Fruit fly (Drosophila melanogaster) whole organism, embryonic: ENCODE results near the gene Sec63.

Source experiments
- Atf6 ChIP-seq: fragments of 200-800 bp; sonication (Bioruptor generic); IDR thresholded peaks from 2 replicates; pipeline ENCODE4 v1.3.6; 2022; ENCODE audit warnings: missing biosample characterization, missing genetic modification characterization
- CG10209 ChIP-seq: fragments of 200-800 bp; sonication (Bioruptor generic); optimal IDR thresholded peaks from 3 replicates; lab custom pipeline; 2017; ENCODE audit warnings: missing biosample characterization, mild to moderate bottlenecking, missing genetic modification characterization, missing genetic modification reagents
- CG1024 ChIP-seq: fragments of 200-800 bp; sonication (Bioruptor generic); IDR thresholded peaks from 2 replicates; pipeline ENCODE4 v1.3.6; 2022; ENCODE audit warnings: missing biosample characterization, missing genetic modification characterization
- CG10274 ChIP-seq: fragments of 200-800 bp; sonication (Bioruptor generic); optimal IDR thresholded peaks from 3 replicates; lab custom pipeline; 2017; ENCODE audit warnings: missing biosample characterization, mild to moderate bottlenecking, missing genetic modification characterization
- CG11504 ChIP-seq: fragments of 200-800 bp; sonication (Bioruptor generic); optimal IDR thresholded peaks from 3 replicates; lab custom pipeline; 2019; ENCODE audit warnings: missing biosample characterization, mild to moderate bottlenecking, missing genetic modification characterization, moderate library complexity
- CG12104 ChIP-seq: fragments of 200-800 bp; sonication (Bioruptor generic); optimal IDR thresholded peaks from 3 replicates; lab custom pipeline; 2016; ENCODE audit warnings: missing biosample characterization, missing genetic modification characterization
- CG12236 ChIP-seq: fragments of 200-800 bp; sonication (Bioruptor generic); optimal IDR thresholded peaks from 2 replicates; lab custom pipeline; 2016; ENCODE audit warnings: missing biosample characterization, missing genetic modification characterization
- CG12744 ChIP-seq: fragments of 200-800 bp; sonication (Bioruptor generic); optimal IDR thresholded peaks from 2 replicates; lab custom pipeline; 2016; ENCODE audit warnings: missing biosample characterization, missing genetic modification characterization
- CG12942 ChIP-seq: fragments of 200-800 bp; sonication (Bioruptor generic); optimal IDR thresholded peaks from 3 replicates; lab custom pipeline; 2016; ENCODE audit warnings: missing biosample characterization, missing genetic modification characterization
- CG15514 ChIP-seq: fragments of 200-800 bp; sonication (Bioruptor generic); optimal IDR thresholded peaks from 3 replicates; lab custom pipeline; 2017; ENCODE audit warnings: missing biosample characterization, missing genetic modification characterization, mild to moderate bottlenecking, moderate library complexity, missing genetic modification reagents
- CG17568 ChIP-seq: fragments of 200-800 bp; sonication (Bioruptor generic); optimal IDR thresholded peaks from 2 replicates; lab custom pipeline; 2018; ENCODE audit warnings: missing biosample characterization, mild to moderate bottlenecking, missing genetic modification characterization, moderate library complexity
- CG18476 ChIP-seq: fragments of 200-800 bp; sonication (Bioruptor generic); optimal IDR thresholded peaks from 2 replicates; lab custom pipeline; 2016; ENCODE audit warnings: missing biosample characterization, mild to moderate bottlenecking, missing genetic modification characterization
- CG2129 ChIP-seq: fragments of 200-800 bp; sonication (Bioruptor generic); IDR thresholded peaks from 2 replicates; pipeline ENCODE4 v1.3.6; 2022; ENCODE audit warnings: missing biosample characterization, missing genetic modification characterization; ENCODE audit not compliant: partially characterized antibody
- CG3065 ChIP-seq: fragments of 200-800 bp; sonication (Bioruptor generic); optimal IDR thresholded peaks from 2 replicates; lab custom pipeline; 2016; ENCODE audit warnings: missing biosample characterization, missing genetic modification characterization
- CG5953 ChIP-seq: fragments of 200-800 bp; sonication (Bioruptor generic); IDR thresholded peaks from 2 replicates; pipeline ENCODE4 v1.3.6; 2022; ENCODE audit warnings: missing biosample characterization, missing genetic modification characterization
- CG6175 ChIP-seq: fragments of 200-800 bp; sonication (Bioruptor generic); IDR thresholded peaks from 3 replicates; pipeline ENCODE4 v1.3.6; 2022; ENCODE audit warnings: missing biosample characterization, missing genetic modification characterization
- CG6272 ChIP-seq: fragments of 200-800 bp; sonication (Bioruptor generic); IDR thresholded peaks from 2 replicates; pipeline ENCODE4 v1.3.6; 2022; ENCODE audit warnings: missing biosample characterization, missing genetic modification characterization
- CG9437 ChIP-seq: fragments of 200-800 bp; sonication (Bioruptor generic); optimal IDR thresholded peaks from 2 replicates; lab custom pipeline; 2018; ENCODE audit warnings: missing biosample characterization, mild to moderate bottlenecking, missing genetic modification characterization
- CG9797 ChIP-seq: fragments of 200-800 bp; sonication (Bioruptor generic); optimal IDR thresholded peaks from 3 replicates; lab custom pipeline; 2018; ENCODE audit warnings: missing biosample characterization, mild to moderate bottlenecking, missing genetic modification characterization
- D ChIP-seq, 2 experiments: fragments of 200-800 bp in 1 of 2; fragments of >200 bp in 1 of 2; sonication (Bioruptor generic) in 1 of 2; optimal IDR thresholded peaks; 2 replicates in 1 of 2; 3 replicates in 1 of 2; lab custom pipeline; 2017; ENCODE audit warnings: mild to moderate bottlenecking in 1 of 2, missing biosample characterization in 1 of 2, missing genetic modification characterization in 1 of 2, missing genetic modification reagents in 1 of 2
- Dbx ChIP-seq: fragments of 200-800 bp; sonication (Bioruptor generic); IDR thresholded peaks from 3 replicates; pipeline ENCODE4 v1.3.6; 2022; ENCODE audit warnings: missing biosample characterization, missing genetic modification characterization
- Dll ChIP-seq: fragments of 200-800 bp; sonication (Bioruptor generic); IDR thresholded peaks from 4 replicates; pipeline ENCODE4 v1.3.6; 2022; ENCODE audit warnings: missing biosample characterization, missing genetic modification characterization; ENCODE audit not compliant: partially characterized antibody
- Fer1 ChIP-seq: fragments of 200-800 bp; sonication (Bioruptor generic); optimal IDR thresholded peaks from 2 replicates; lab custom pipeline; 2017; ENCODE audit warnings: missing biosample characterization, mild to moderate bottlenecking, missing genetic modification characterization
- Gug ChIP-seq: fragments of 200-800 bp; sonication (Bioruptor generic); IDR thresholded peaks from 4 replicates; pipeline ENCODE4 v1.3.6; 2022; ENCODE audit warnings: missing biosample characterization, missing genetic modification characterization
- HLH54F ChIP-seq: fragments of 200-800 bp; sonication (Bioruptor generic); optimal IDR thresholded peaks from 3 replicates; lab custom pipeline; 2016; ENCODE audit warnings: missing biosample characterization, missing genetic modification characterization
- Nf-YB ChIP-seq: fragments of 200-800 bp; sonication (Bioruptor generic); optimal IDR thresholded peaks from 3 replicates; lab custom pipeline; 2019; ENCODE audit warnings: missing biosample characterization, mild to moderate bottlenecking, missing genetic modification characterization, moderate library complexity
- Nf-YC ChIP-seq: fragments of 200-800 bp; optimal IDR thresholded peaks from 3 replicates; lab custom pipeline; 2019; ENCODE audit warnings: missing biosample characterization, mild to moderate bottlenecking, missing genetic modification characterization, moderate library complexity
- Pdp1 ChIP-seq, 2 experiments: fragments of 200-800 bp; sonication (Bioruptor generic); optimal IDR thresholded peaks; 3 replicates each; lab custom pipeline; 2016; ENCODE audit warnings: missing biosample characterization in 2 of 2, missing genetic modification characterization in 2 of 2, mild to moderate bottlenecking in 1 of 2, moderate library complexity in 1 of 2
- Six4 ChIP-seq: fragments of 200-800 bp; sonication (Bioruptor generic); optimal IDR thresholded peaks from 2 replicates; lab custom pipeline; 2016; ENCODE audit warnings: missing biosample characterization, missing genetic modification characterization
- TFAM ChIP-seq: fragments of 200-800 bp; sonication (Bioruptor generic); optimal IDR thresholded peaks from 2 replicates; lab custom pipeline; 2017; ENCODE audit warnings: missing biosample characterization, missing genetic modification characterization, inconsistent platforms
- Tbp ChIP-seq: fragments of >200 bp; optimal IDR thresholded peaks from 2 replicates; lab custom pipeline; 2018; ENCODE audit warnings: missing biosample characterization, missing genetic modification characterization
- caup ChIP-seq: fragments of 200-800 bp; sonication (Bioruptor generic); optimal IDR thresholded peaks from 3 replicates; lab custom pipeline; 2017; ENCODE audit warnings: missing biosample characterization, mild to moderate bottlenecking, missing genetic modification characterization, moderate library complexity; ENCODE audit not compliant: severe bottlenecking
- emc ChIP-seq: fragments of 200-800 bp; sonication (Bioruptor generic); optimal IDR thresholded peaks from 2 replicates; lab custom pipeline; 2016; ENCODE audit warnings: missing biosample characterization, missing genetic modification characterization
- esg ChIP-seq: fragments of 200-800 bp; sonication (Bioruptor generic); conservative IDR thresholded peaks from 2 replicates; pipeline ENCODE4 v1.3.6; 2022; ENCODE audit warnings: missing biosample characterization, missing genetic modification characterization
- eve ChIP-seq, 2 experiments: fragments of >200 bp; optimal IDR thresholded peaks; 2 replicates each; lab custom pipeline; 2017; ENCODE audit warnings: missing biosample characterization in 2 of 2, missing genetic modification characterization in 2 of 2
- gcm ChIP-seq: fragments of 200-800 bp; sonication (Bioruptor generic); optimal IDR thresholded peaks from 2 replicates; lab custom pipeline; 2019; ENCODE audit warnings: missing biosample characterization, mild to moderate bottlenecking, missing genetic modification characterization, moderate library complexity
- gsb-n ChIP-seq: fragments of 200-800 bp; sonication (Bioruptor generic); optimal IDR thresholded peaks from 3 replicates; lab custom pipeline; 2018; ENCODE audit warnings: missing biosample characterization, mild to moderate bottlenecking, missing genetic modification characterization
- hth ChIP-seq: fragments of >200 bp; optimal IDR thresholded peaks from 2 replicates; lab custom pipeline; 2017; ENCODE audit warnings: inconsistent platforms
- ind ChIP-seq: fragments of 200-800 bp; sonication (Bioruptor generic); optimal IDR thresholded peaks from 3 replicates; lab custom pipeline; 2016; ENCODE audit warnings: missing biosample characterization, missing genetic modification characterization
- jigr1 ChIP-seq: fragments of 200-800 bp; sonication (Bioruptor generic); IDR thresholded peaks from 3 replicates; pipeline ENCODE4 v1.3.6; 2022; ENCODE audit warnings: missing biosample characterization, missing genetic modification characterization
- jumu ChIP-seq: fragments of 200-800 bp; sonication (Bioruptor generic); optimal IDR thresholded peaks from 3 replicates; lab custom pipeline; 2016; ENCODE audit warnings: missing biosample characterization, missing genetic modification characterization
- lov ChIP-seq, 2 experiments: fragments of 200-800 bp in 1 of 2; fragments of >200 bp in 1 of 2; sonication (Bioruptor generic) in 1 of 2; IDR thresholded peaks in 1 of 2; optimal IDR thresholded peaks in 1 of 2; 2 replicates in 1 of 2; 3 replicates in 1 of 2; pipeline versions ENCODE4 v1.3.6 to Lab custom; 2017 to 2022; ENCODE audit warnings: missing biosample characterization in 1 of 2, missing genetic modification characterization in 1 of 2
- p53 ChIP-seq: fragments of 200-800 bp; sonication (Bioruptor generic); optimal IDR thresholded peaks from 2 replicates; lab custom pipeline; 2016; ENCODE audit warnings: missing biosample characterization, missing genetic modification characterization
- rib ChIP-seq: fragments of 200-800 bp; sonication (Bioruptor generic); IDR thresholded peaks from 2 replicates; pipeline ENCODE4 v1.3.6; 2022; ENCODE audit warnings: missing biosample characterization, missing genetic modification characterization
- row ChIP-seq: fragments of 200-800 bp; sonication (Bioruptor generic); IDR thresholded peaks from 3 replicates; pipeline ENCODE4 v1.3.6; 2022; ENCODE audit warnings: missing biosample characterization, missing genetic modification characterization
- sisA ChIP-seq: fragments of 200-800 bp; sonication (Bioruptor generic); IDR thresholded peaks from 2 replicates; pipeline ENCODE4 v1.3.6; 2022; ENCODE audit warnings: missing biosample characterization, missing genetic modification characterization
- slbo ChIP-seq: fragments of 200-800 bp; sonication (Bioruptor generic); IDR thresholded peaks from 2 replicates; pipeline ENCODE4 v1.3.6; 2022; ENCODE audit warnings: missing biosample characterization, missing genetic modification characterization
- sqz ChIP-seq: fragments of 200-800 bp; sonication (Bioruptor generic); optimal IDR thresholded peaks from 3 replicates; lab custom pipeline; 2018; ENCODE audit warnings: missing biosample characterization, mild to moderate bottlenecking, missing genetic modification characterization
- tio ChIP-seq: fragments of 200-800 bp; sonication (Bioruptor generic); optimal IDR thresholded peaks from 2 replicates; lab custom pipeline; 2017; ENCODE audit warnings: missing biosample characterization, missing genetic modification characterization, inconsistent platforms
- z ChIP-seq: fragments of 200-800 bp; sonication (Bioruptor generic); IDR thresholded peaks from 3 replicates; pipeline ENCODE4 v1.3.6; 2022; ENCODE audit warnings: missing biosample characterization, missing genetic modification characterization

The Sec63 gene

DNA sequence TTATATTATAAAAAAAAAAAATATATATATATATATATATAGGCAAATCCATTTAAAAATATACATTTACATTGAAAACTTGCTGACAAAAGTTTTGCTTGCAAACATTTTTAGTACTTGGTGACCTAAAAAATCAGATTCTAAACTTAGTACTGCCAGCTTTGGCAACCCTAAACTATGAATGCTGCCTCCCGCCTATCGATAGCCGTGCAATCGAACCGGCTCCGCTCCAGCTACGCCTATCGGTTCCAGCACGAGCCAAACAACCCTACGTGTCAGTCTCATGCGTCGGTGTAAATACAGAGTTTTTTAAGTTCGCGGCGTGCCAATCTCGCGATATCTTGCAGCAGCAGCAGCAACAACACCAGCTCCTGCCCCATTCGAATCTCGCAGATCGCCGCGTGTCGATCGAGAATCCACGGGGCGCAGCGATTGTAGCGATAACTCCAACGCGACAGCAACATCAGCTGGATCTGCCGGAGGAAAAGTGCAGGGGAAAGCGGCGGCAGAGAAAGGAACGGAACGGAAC is at the start of gene Sec63 (continued):
- TF ChIP-seq CG12942 (GFP tag; lab: Kevin White, UChicago): peak; percentile 13
- peak; percentile 4 for TF ChIP-seq Fer1 (GFP tag; lab: Kevin White, UChicago)
- peak; percentile 62 for TF ChIP-seq CG10209 (GFP tag; lab: Kevin White, UChicago)
- no peak for TF ChIP-seq CG12104 (GFP tag; lab: Kevin White, UChicago)
- TF ChIP-seq Dbx (GFP tag; lab: Robert Waterston, UW): peak; percentile 45; the same call in 2 of the 3 replicates
- TF ChIP-seq CG2129 (GFP tag; lab: Robert Waterston, UW): peak; percentile 69
- no peak for TF ChIP-seq Nf-YB (GFP tag; lab: Kevin White, UChicago)
- TF ChIP-seq Pdp1 (GFP tag; optimal IDR thresholded peaks at IDR 0.05; lab: Kevin White, UChicago): peak; percentile 5 to 11
- TF ChIP-seq esg: peak; percentile 42; the same call in 1 of the 2 replicates
- no peak for TF ChIP-seq gsb-n (tag; lab: Kevin White, UChicago)
- TF ChIP-seq HLH54F (GFP tag; lab: Kevin White, UChicago): peak; percentile 6
- no peak for TF ChIP-seq CG17568 (GFP tag; lab: Kevin White, UChicago)
- TF ChIP-seq CG10274 (GFP tag; lab: Kevin White, UChicago): no peak
- no peak for TF ChIP-seq CG9437 (GFP tag; lab: Kevin White, UChicago)
- TF ChIP-seq rib (GFP tag; lab: Robert Waterston, UW): no peak
- TF ChIP-seq CG3065 (GFP tag; lab: Kevin White, UChicago): peak; percentile 52
- TF ChIP-seq CG15514 (GFP tag; lab: Kevin White, UChicago): peak; percentile 100
- TF ChIP-seq TFAM: no peak
- no peak for TF ChIP-seq emc
- peak; percentile 80 for TF ChIP-seq row (GFP tag; lab: Robert Waterston, UW)
- TF ChIP-seq Six4 (GFP tag; lab: Kevin White, UChicago): no peak
- no peak for TF ChIP-seq sqz (GFP tag; lab: Kevin White, UChicago)
- no peak for TF ChIP-seq eve (GFP tag; optimal IDR thresholded peaks at IDR 0.05; lab: Kevin White, UChicago)
- TF ChIP-seq Tbp: no peak
- TF ChIP-seq lov (optimal IDR thresholded peaks at IDR 0.05; lab: Kevin White, UChicago): no peak
- 0 out of 3 replicates have a peak, but pooled peaks have one; percentile 54 for TF ChIP-seq lov (GFP tag; IDR thresholded peaks at IDR 0.05; lab: Robert Waterston, UW)
- no peak for TF ChIP-seq tio (GFP tag; lab: Kevin White, UChicago)
- no peak for TF ChIP-seq CG12236 (GFP tag; lab: Kevin White, UChicago)
- no peak for TF ChIP-seq Nf-YC (tag; lab: Kevin White, UChicago)
- peak; percentile 78 for TF ChIP-seq slbo
- peak; percentile 3 for TF ChIP-seq gcm (GFP tag; lab: Kevin White, UChicago)
- TF ChIP-seq CG12744 (GFP tag; lab: Kevin White, UChicago): no peak
- no peak for TF ChIP-seq CG9797 (GFP tag; lab: Kevin White, UChicago)
- TF ChIP-seq CG11504: peak; percentile 60
- TF ChIP-seq hth (lab: Kevin White, UChicago): no peak
- TF ChIP-seq ind (GFP tag; lab: Kevin White, UChicago): peak; percentile 35
- TF ChIP-seq CG5953 (GFP tag; lab: Robert Waterston, UW): no peak
- peak; percentile 74 for TF ChIP-seq Dll (GFP tag; lab: Robert Waterston, UW)
- no peak; the same call in 1 of the 2 replicates for TF ChIP-seq Atf6 (GFP tag; lab: Robert Waterston, UW)
- no peak for TF ChIP-seq CG6175 (GFP tag; lab: Robert Waterston, UW)
- no peak for TF ChIP-seq jigr1 (GFP tag; lab: Robert Waterston, UW)
- 0 out of 2 replicates have a peak, but pooled peaks have one; percentile 27 for TF ChIP-seq sisA
- TF ChIP-seq jumu (GFP tag; lab: Kevin White, UChicago): peak; percentile 39
- no peak for TF ChIP-seq p53
- TF ChIP-seq Gug (GFP tag; lab: Robert Waterston, UW): peak; percentile 4; the same call in 1 of the 4 replicates
- no peak for TF ChIP-seq D (optimal IDR thresholded peaks at IDR 0.05; lab: Kevin White, UChicago)
- TF ChIP-seq D (GFP tag; optimal IDR thresholded peaks at IDR 0.05; lab: Kevin White, UChicago): peak; percentile 3
- TF ChIP-seq caup (GFP tag; lab: Kevin White, UChicago): peak; percentile 27
- TF ChIP-seq CG18476 (GFP tag; lab: Kevin White, UChicago): no peak
- TF ChIP-seq CG1024 (GFP tag; lab: Robert Waterston, UW): no peak
- peak; percentile 41; the same call in 1 of the 3 replicates for TF ChIP-seq z (GFP tag; lab: Robert Waterston, UW)
- TF ChIP-seq CG6272 (GFP tag; lab: Robert Waterston, UW): peak; percentile 53
